Worm (Caenorhabditis elegans): Measurements from ENCODE around the gene C17H12.12.

Gene C17H12.12

ce11 chrIV:6785873-6786272 lies 9.9 kb upstream of the C17H12.12 start:
- no peak for TF ChIP-seq dao-5 (tag; optimal IDR thresholded peaks at IDR 0.05)
- TF ChIP-seq W03F9.2 (tag; optimal IDR thresholded peaks at IDR 0.05), result peak; percentile 55
- TF ChIP-seq him-1 (tag; optimal IDR thresholded peaks at IDR 0.05), result peak; percentile 28

- TF ChIP-seq him-1 (tag; optimal IDR thresholded peaks at IDR 0.05) (no peak), dao-5 (tag; optimal IDR thresholded peaks at IDR 0.05) (no peak), W03F9.2 (tag; optimal IDR thresholded peaks at IDR 0.05) (no peak)
Observed at ce11 chrIV:6789950-6790349, 5.8 kb upstream of the C17H12.12 start.

DNA sequence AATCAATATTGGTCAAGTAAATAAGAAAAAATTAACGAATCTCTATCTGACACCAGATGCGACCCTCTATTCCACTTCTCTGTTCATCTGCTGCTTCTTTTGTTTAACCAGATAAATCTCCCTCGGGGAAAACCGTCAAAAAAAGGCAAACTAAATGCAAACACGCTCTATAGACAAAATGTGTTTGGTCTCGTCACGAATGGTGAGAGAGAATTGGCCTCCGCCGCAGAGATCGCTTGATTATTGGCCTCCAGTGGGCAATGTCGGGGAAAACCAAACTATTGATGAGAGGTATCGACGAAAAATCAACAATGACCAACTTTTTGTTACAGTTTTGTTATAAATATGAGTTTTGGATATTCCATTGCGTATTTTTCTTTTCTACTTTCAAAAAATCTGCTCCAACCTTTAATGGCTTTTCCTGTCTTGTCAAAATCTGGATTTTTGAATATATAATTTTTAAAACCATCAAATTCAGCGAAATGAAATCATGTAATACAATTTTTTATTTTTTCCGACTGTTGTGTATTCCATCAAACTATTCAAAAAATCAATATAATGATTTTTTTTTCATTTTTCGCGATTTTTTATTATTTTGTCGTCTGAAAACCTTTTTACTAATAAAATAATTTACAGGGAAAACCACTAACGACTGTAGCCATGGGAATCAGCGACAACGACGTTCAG lies 5.1 kb upstream of the C17H12.12 start, which contains the start of the genes C17H12.2 and vha-8:
C17H12.2 (minus strand) TSS at position 51 of the 687 bp plus-strand sequence.
vha-8 (plus strand) TSS at position 637 of the 687 bp plus-strand sequence.
- TF ChIP-seq W03F9.2 (tag; optimal IDR thresholded peaks at IDR 0.05) (peak; percentile 92), dao-5 (tag; optimal IDR thresholded peaks at IDR 0.05) (no peak), him-1 (tag; optimal IDR thresholded peaks at IDR 0.05) (peak; percentile 86)

ce11 chrIV:6792380-6793309 lies 3.1 kb upstream of the C17H12.12 start:
- TF ChIP-seq W03F9.2 (tag; optimal IDR thresholded peaks at IDR 0.05), result no peak
- no peak for TF ChIP-seq him-1 (tag; optimal IDR thresholded peaks at IDR 0.05)
- no peak for TF ChIP-seq dao-5 (tag; optimal IDR thresholded peaks at IDR 0.05)

ce11 chrIV:6793310-6793966 lies 2.3 kb upstream of the C17H12.12 start:
- TF ChIP-seq him-1 (tag; optimal IDR thresholded peaks at IDR 0.05), result no peak
- TF ChIP-seq W03F9.2 (tag; optimal IDR thresholded peaks at IDR 0.05), result no peak
- TF ChIP-seq dao-5 (tag; optimal IDR thresholded peaks at IDR 0.05), result no peak

DNA sequence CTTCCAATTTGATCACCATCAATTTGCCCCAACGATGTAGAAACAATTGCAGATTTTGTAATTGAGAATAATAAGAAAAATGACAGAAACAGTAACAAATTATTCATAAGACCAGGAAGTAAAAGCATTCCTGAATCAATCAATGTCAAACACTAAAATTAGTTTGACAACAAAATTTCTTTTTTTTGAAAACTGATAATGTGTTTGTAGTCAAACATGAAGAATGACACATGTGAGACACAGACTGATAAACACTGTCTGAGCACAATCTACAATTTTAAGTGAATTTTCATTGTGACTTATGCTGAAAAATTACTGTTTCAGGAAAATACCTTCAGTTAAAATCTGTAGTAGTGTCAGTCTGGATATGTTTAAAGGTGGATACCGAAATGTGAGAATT lies 6.4 kb downstream of the C17H12.12 start, which contains the start of the genes cest-4 and C17H12.11:
cest-4 (minus strand) TSS at position 206 of the 400 bp plus-strand sequence.
C17H12.11 (plus strand) TSS at position 256 of the 400 bp plus-strand sequence.
- TF ChIP-seq dao-5 (tag; optimal IDR thresholded peaks at IDR 0.05) (no peak), W03F9.2 (tag; optimal IDR thresholded peaks at IDR 0.05) (no peak), him-1 (tag; optimal IDR thresholded peaks at IDR 0.05) (no peak)

ce11 chrIV:6803294-6803693 lies 7.6 kb downstream of the C17H12.12 start:
- TF ChIP-seq dao-5 (tag; optimal IDR thresholded peaks at IDR 0.05), result no peak
- no peak for TF ChIP-seq W03F9.2 (tag; optimal IDR thresholded peaks at IDR 0.05)
- TF ChIP-seq him-1 (tag; optimal IDR thresholded peaks at IDR 0.05), result no peak

- TF ChIP-seq him-1 (tag; optimal IDR thresholded peaks at IDR 0.05) (no peak), dao-5 (tag; optimal IDR thresholded peaks at IDR 0.05) (no peak), W03F9.2 (tag; optimal IDR thresholded peaks at IDR 0.05) (no peak)
Observed at ce11 chrIV:6803805-6804344, 8.2 kb downstream of the C17H12.12 start.

- TF ChIP-seq W03F9.2 (tag; optimal IDR thresholded peaks at IDR 0.05) (no peak), him-1 (tag; optimal IDR thresholded peaks at IDR 0.05) (no peak), dao-5 (tag; optimal IDR thresholded peaks at IDR 0.05) (no peak)
Observed at ce11 chrIV:6804815-6805214, 9.1 kb downstream of the C17H12.12 start, which contains the start of gene C17H12.37. Gene C17H12.37, plus strand, starts transcription at chrIV:6805115.

DNA sequence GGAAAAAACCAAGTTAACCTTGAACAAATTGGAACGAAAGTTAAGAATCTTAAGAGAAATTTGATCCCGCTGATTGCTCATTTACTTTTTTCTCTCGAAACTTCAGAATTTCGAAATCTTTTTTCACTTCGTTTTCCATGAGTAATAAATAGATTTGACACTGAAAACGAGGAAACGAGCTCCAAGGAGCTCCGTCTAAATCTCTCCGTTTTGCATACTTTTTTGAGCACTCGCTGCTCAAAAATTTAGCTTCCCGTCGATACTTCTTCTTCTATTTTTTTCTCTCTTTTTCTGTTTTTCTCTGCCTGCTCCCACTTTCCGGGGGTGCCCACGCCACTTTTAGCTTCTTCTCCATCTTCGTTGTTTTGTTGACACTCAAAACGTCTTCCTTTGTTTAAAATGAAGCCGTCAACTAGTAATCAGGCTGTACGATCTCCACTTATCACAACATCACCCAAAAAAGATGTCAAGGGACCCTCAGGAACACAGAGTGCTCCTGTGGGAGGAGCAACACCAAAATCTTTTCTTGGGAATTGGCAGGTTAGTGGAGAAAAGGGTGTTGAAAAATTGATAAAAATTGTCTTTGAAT lies 10.8 kb downstream of the C17H12.12 start, which contains the start of gene C17H12.10:
C17H12.10 (plus strand) TSS at position 325 of the 589 bp plus-strand sequence.
- TF ChIP-seq W03F9.2 (tag; optimal IDR thresholded peaks at IDR 0.05) (no peak), him-1 (tag; optimal IDR thresholded peaks at IDR 0.05) (peak; percentile 43)

DNA sequence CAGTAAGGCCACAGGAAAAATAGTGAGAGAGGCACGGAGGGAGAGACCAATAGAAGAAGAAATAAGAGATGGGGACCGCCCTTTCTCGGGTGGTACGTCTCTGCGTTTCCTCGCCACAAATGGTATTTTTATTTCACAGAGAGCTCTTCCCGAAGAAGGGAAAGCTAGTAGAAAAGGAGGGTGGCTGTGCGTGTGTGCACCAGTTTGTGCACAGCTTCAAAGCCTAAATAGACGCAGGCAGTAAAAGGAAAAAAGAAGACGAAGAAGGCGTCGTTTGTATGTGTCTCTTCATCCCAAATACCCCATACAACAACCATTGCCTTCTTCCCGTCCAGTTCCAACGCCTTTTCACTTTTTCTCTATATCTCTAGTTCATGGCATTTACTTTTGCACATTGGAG lies 14.0 kb downstream of the C17H12.12 start:
- TF ChIP-seq dao-5 (tag; optimal IDR thresholded peaks at IDR 0.05), result no peak
- TF ChIP-seq him-1 (tag; optimal IDR thresholded peaks at IDR 0.05), result peak; percentile 85

ce11 chrIV:6811808-6812207 lies 16.1 kb downstream of the C17H12.12 start, which contains the start of gene ceh-48:
Gene ceh-48, plus strand, starts transcription at chrIV:6812108.
- TF ChIP-seq him-1 (tag; optimal IDR thresholded peaks at IDR 0.05), result no peak
- no peak for TF ChIP-seq dao-5 (tag; optimal IDR thresholded peaks at IDR 0.05)
- no peak for TF ChIP-seq W03F9.2 (tag; optimal IDR thresholded peaks at IDR 0.05)

All from whole organism, L4/young adult.